Fruit fly (Drosophila melanogaster): ENCODE data around the gene Galphaf.

Gene Galphaf

dm6 chr3L:16711430-16712228, 43.9 kb upstream of the Galphaf start, which contains the start of the genes CG43954, Lasp and Dab:
CG43954 (minus strand) TSS chr3L:16711677.
Lasp (minus strand) TSS chr3L:16711677.
Dab (plus strand) TSS chr3L:16712126.
- peak; percentile 28 for TF ChIP-seq CG31627 (GFP tag; optimal IDR thresholded peaks at IDR 0.05)
- TF ChIP-seq Hr38 (GFP tag; optimal IDR thresholded peaks at IDR 0.05): no peak
- TF ChIP-seq CG9139 (GFP tag; optimal IDR thresholded peaks at IDR 0.05): peak; percentile 20
- no peak for TF ChIP-seq fkh (GFP tag; optimal IDR thresholded peaks at IDR 0.05)
- TF ChIP-seq esn (GFP tag; optimal IDR thresholded peaks at IDR 0.05): peak; percentile 22
- no peak for TF ChIP-seq Smox (GFP tag; optimal IDR thresholded peaks at IDR 0.05)
- TF ChIP-seq CG8119 (GFP tag; IDR thresholded peaks at IDR 0.05): no peak
- no peak for TF ChIP-seq dac (GFP tag; optimal IDR thresholded peaks at IDR 0.05)
- no peak for TF ChIP-seq CG10669 (GFP tag; optimal IDR thresholded peaks at IDR 0.05)
- TF ChIP-seq Ets96B (tag; optimal IDR thresholded peaks at IDR 0.05): no peak
- peak; percentile 58 for TF ChIP-seq svp (GFP tag)
- peak; percentile 27 for TF ChIP-seq CG6854 (GFP tag; optimal IDR thresholded peaks at IDR 0.05)
- peak; percentile 21 for TF ChIP-seq Sox102F (GFP tag; optimal IDR thresholded peaks at IDR 0.05)
- peak; percentile 59 for TF ChIP-seq CG3919 (GFP tag; optimal IDR thresholded peaks at IDR 0.05)
- TF ChIP-seq CG6163 (GFP tag; IDR thresholded peaks at IDR 0.05): peak; percentile 57
- TF ChIP-seq CG15336 (GFP tag; IDR thresholded peaks at IDR 0.05): peak; percentile 51; the same call in 1 of the 2 replicates
- no peak for TF ChIP-seq Blimp-1 (GFP tag; optimal IDR thresholded peaks at IDR 0.05)
- TF ChIP-seq CG10631 (GFP tag; optimal IDR thresholded peaks at IDR 0.05): no peak
- TF ChIP-seq Hr39 (GFP tag; optimal IDR thresholded peaks at IDR 0.05): no peak
- no peak for TF ChIP-seq CG11762 (GFP tag; optimal IDR thresholded peaks at IDR 0.05; ENCODE audit: insufficient read depth)
- no peak for TF ChIP-seq CG4318 (GFP tag; optimal IDR thresholded peaks at IDR 0.05)
- TF ChIP-seq eg (GFP tag; IDR thresholded peaks at IDR 0.05): peak; percentile 50; the same call in 2 of the 3 replicates
- no peak for TF ChIP-seq CG6792 (GFP tag; optimal IDR thresholded peaks at IDR 0.05)
- no peak for TF ChIP-seq CG7368 (GFP tag; optimal IDR thresholded peaks at IDR 0.05)
- no peak for TF ChIP-seq Lpt (GFP tag; optimal IDR thresholded peaks at IDR 0.05)
- no peak for TF ChIP-seq pdm3 (GFP tag; optimal IDR thresholded peaks at IDR 0.05)
- no peak for TF ChIP-seq fd85E (GFP tag; optimal IDR thresholded peaks at IDR 0.05)
- TF ChIP-seq Gug (GFP tag; IDR thresholded peaks at IDR 0.05): no peak
- peak in 1 of 2 experiments; percentile 41 for TF ChIP-seq ss (GFP tag; optimal IDR thresholded peaks at IDR 0.05)
- peak; percentile 17 for TF ChIP-seq Eip75B (GFP tag; optimal IDR thresholded peaks at IDR 0.05)
- TF ChIP-seq Eip93F (GFP tag; optimal IDR thresholded peaks at IDR 0.05): no peak
- no peak for TF ChIP-seq Sox15 (GFP tag; optimal IDR thresholded peaks at IDR 0.05)
- peak; percentile 50 for TF ChIP-seq vri (GFP tag; optimal IDR thresholded peaks at IDR 0.05)
- no peak for TF ChIP-seq CG34406 (GFP tag; optimal IDR thresholded peaks at IDR 0.05)
- TF ChIP-seq OdsH (GFP tag; optimal IDR thresholded peaks at IDR 0.05): no peak
- peak; percentile 32 for TF ChIP-seq topi (GFP tag; optimal IDR thresholded peaks at IDR 0.05)
- no peak for TF ChIP-seq CG6808 (GFP tag; optimal IDR thresholded peaks at IDR 0.05)
- peak; percentile 17 for TF ChIP-seq CG16779 (tag; optimal IDR thresholded peaks at IDR 0.05)
- no peak for TF ChIP-seq CG11902 (GFP tag; optimal IDR thresholded peaks at IDR 0.05)
- TF ChIP-seq salr (GFP tag; optimal IDR thresholded peaks at IDR 0.05): no peak
- TF ChIP-seq lz (GFP tag; optimal IDR thresholded peaks at IDR 0.05): peak; percentile 16
- no peak for TF ChIP-seq CG11294 (GFP tag; IDR thresholded peaks at IDR 0.05)
- TF ChIP-seq Eip78C (GFP tag): peak; percentile 71
- TF ChIP-seq Sox14 (GFP tag; optimal IDR thresholded peaks at IDR 0.05): peak; percentile 29
- TF ChIP-seq CG8319 (GFP tag; optimal IDR thresholded peaks at IDR 0.05): no peak
- peak; percentile 32 for TF ChIP-seq net (GFP tag; optimal IDR thresholded peaks at IDR 0.05)
- peak; percentile 7 for TF ChIP-seq achi (GFP tag; optimal IDR thresholded peaks at IDR 0.05)
- TF ChIP-seq CG32006 (GFP tag; optimal IDR thresholded peaks at IDR 0.05): no peak
- TF ChIP-seq dsx (GFP tag; optimal IDR thresholded peaks at IDR 0.05; ENCODE audit: poor library complexity, severe bottlenecking): no peak
- no peak for TF ChIP-seq CG8632 (GFP tag; optimal IDR thresholded peaks at IDR 0.05)
- no peak for TF ChIP-seq spab (GFP tag; optimal IDR thresholded peaks at IDR 0.05)

Data from whole organism, prepupa.